Worm (Caenorhabditis elegans): ENCODE measurements around the gene gst-35.

DNA sequence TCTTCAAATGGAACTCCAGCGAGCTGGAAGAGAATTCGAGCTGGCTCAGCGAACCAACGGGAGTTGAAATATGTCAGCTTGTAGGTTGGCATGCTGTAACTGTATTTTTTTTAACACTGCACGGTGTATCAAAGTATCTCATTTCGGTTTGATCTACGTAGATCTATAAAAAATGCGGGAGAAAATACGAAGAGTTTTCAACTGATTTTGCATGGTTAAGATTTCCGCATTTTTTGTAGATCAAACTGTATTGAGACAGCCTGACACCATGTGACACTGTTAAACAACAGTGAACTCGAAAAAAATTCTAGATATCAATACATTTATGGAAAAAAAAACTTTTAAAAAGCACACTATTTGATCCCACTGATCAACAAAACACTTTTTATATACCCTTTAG, 6.7 kb downstream of the gst-35 start, which contains the start of gene gst-32:
- no peak for TF ChIP-seq hmbx-1 (tag; optimal IDR thresholded peaks at IDR 0.05)
- TF ChIP-seq ama-1 (optimal IDR thresholded peaks at IDR 0.05): no peak
- TF ChIP-seq scrt-1 (GFP tag; IDR thresholded peaks at IDR 0.05): no peak
- TF ChIP-seq ceh-13 (GFP tag; optimal IDR thresholded peaks at IDR 0.05): no peak
- no peak for TF ChIP-seq aly-1 (tag; optimal IDR thresholded peaks at IDR 0.05)
- no peak for TF ChIP-seq F13C5.2 (tag; optimal IDR thresholded peaks at IDR 0.05)
- TF ChIP-seq sea-1 (GFP tag; conservative IDR thresholded peaks at IDR 0.05): no peak
- TF ChIP-seq flt-1 (GFP tag; IDR thresholded peaks at IDR 0.05): no peak
- TF ChIP-seq pes-1 (GFP tag; IDR thresholded peaks at IDR 0.05): no peak
- TF ChIP-seq hnd-1 (tag; optimal IDR thresholded peaks at IDR 0.05): no peak
- no peak for TF ChIP-seq tbx-11 (GFP tag; IDR thresholded peaks at IDR 0.05)
- TF ChIP-seq tra-4 (tag; optimal IDR thresholded peaks at IDR 0.05): no peak

Data from whole organism, early embryonic.